Worm (Caenorhabditis elegans): ENCODE data around the gene dohh-1.

- TF ChIP-seq ama-1 (optimal IDR thresholded peaks at IDR 0.05) (no peak), ceh-22 (tag; optimal IDR thresholded peaks at IDR 0.05) (no peak), gmeb-2 (tag; optimal IDR thresholded peaks at IDR 0.05) (no peak), ttx-3 (tag; optimal IDR thresholded peaks at IDR 0.05) (no peak), pqm-1 (tag; optimal IDR thresholded peaks at IDR 0.05) (no peak), lin-11 (tag; optimal IDR thresholded peaks at IDR 0.05) (no peak), F13H6.1 (tag; optimal IDR thresholded peaks at IDR 0.05) (no peak), ets-4 (tag; optimal IDR thresholded peaks at IDR 0.05) (no peak), pha-4 (tag; optimal IDR thresholded peaks at IDR 0.05) (no peak)
Measured at ce11 chrII:10566458-10566857, 13.3 kb upstream of the dohh-1 start.

Measured in whole organism, late embryonic.